Worm (Caenorhabditis elegans): ENCODE measurements around the gene T24C4.3.

- TF ChIP-seq lin-13 (GFP tag; optimal IDR thresholded peaks at IDR 0.05) (no peak), ztf-11 (tag; optimal IDR thresholded peaks at IDR 0.05) (no peak), nhr-76 (tag; optimal IDR thresholded peaks at IDR 0.05) (no peak), zip-11 (GFP tag; IDR thresholded peaks at IDR 0.05) (no peak), hlh-30 (tag; optimal IDR thresholded peaks at IDR 0.05; ENCODE audit: insufficient read depth) (no peak), lin-29 (GFP tag; IDR thresholded peaks at IDR 0.05) (no peak), daf-8 (GFP tag; IDR thresholded peaks at IDR 0.05) (no peak)
These were observed 7.4 kb upstream of the T24C4.3 start, which contains the start of the genes T24C4.5 and ucr-2.3 for ce11 chrIII:879634-880033.
